Fruit fly (Drosophila melanogaster): ENCODE measurements around the gene Svip.

Gene Svip

dm6 chr3L:9402157-9402890 lies 43.5 kb downstream of the Svip start, which contains the start of gene eIF4E1 (continued):
- TF ChIP-seq stwl (tag; optimal IDR thresholded peaks at IDR 0.05) (peak; percentile 93), CHES-1-like (GFP tag; optimal IDR thresholded peaks at IDR 0.05) (no peak), fru (optimal IDR thresholded peaks at IDR 0.05) (no peak), hth (optimal IDR thresholded peaks at IDR 0.05) (no peak), psq (GFP tag; optimal IDR thresholded peaks at IDR 0.05) (no peak), CG12391 (tag; optimal IDR thresholded peaks at IDR 0.05) (peak; percentile 38), CG17359 (tag; optimal IDR thresholded peaks at IDR 0.05) (no peak), CG1603 (tag; optimal IDR thresholded peaks at IDR 0.05) (peak; percentile 80), Sry-β (GFP tag; optimal IDR thresholded peaks at IDR 0.05) (no peak), Fer3 (tag; optimal IDR thresholded peaks at IDR 0.05) (no peak), Hey (tag; optimal IDR thresholded peaks at IDR 0.05) (no peak), CG4617 (GFP tag; optimal IDR thresholded peaks at IDR 0.05; ENCODE audit: borderline replicate concordance) (peak; percentile 88), pita (GFP tag; optimal IDR thresholded peaks at IDR 0.05) (no peak), CG15011 (GFP tag; optimal IDR thresholded peaks at IDR 0.05) (no peak), CoRest (tag; optimal IDR thresholded peaks at IDR 0.05) (peak; percentile 61), CG17802 (tag; optimal IDR thresholded peaks at IDR 0.05) (no peak), CG10543 (GFP tag; optimal IDR thresholded peaks at IDR 0.05) (no peak), H15 (GFP tag; IDR thresholded peaks at IDR 0.05) (no peak), gsb (GFP tag; IDR thresholded peaks at IDR 0.05) (no peak), CG15601 (tag; optimal IDR thresholded peaks at IDR 0.05) (no peak), CG13296 (GFP tag; optimal IDR thresholded peaks at IDR 0.05) (no peak), CG12104 (GFP tag; optimal IDR thresholded peaks at IDR 0.05) (no peak), CG2875 (GFP tag; optimal IDR thresholded peaks at IDR 0.05) (no peak), CG13624 (GFP tag; optimal IDR thresholded peaks at IDR 0.05) (peak; percentile 40), salm (tag; optimal IDR thresholded peaks at IDR 0.05) (no peak), slp2 (GFP tag; optimal IDR thresholded peaks at IDR 0.05) (no peak), her (GFP tag; optimal IDR thresholded peaks at IDR 0.05) (peak; percentile 5), ken (GFP tag; IDR thresholded peaks at IDR 0.05) (peak; percentile 27; the same call in 2 of the 3 replicates), CG31388 (GFP tag; optimal IDR thresholded peaks at IDR 0.05) (no peak), CG4360 (GFP tag; IDR thresholded peaks at IDR 0.05) (peak; percentile 52; the same call in 1 of the 2 replicates), Bteb2 (GFP tag; optimal IDR thresholded peaks at IDR 0.05) (no peak), CG11560 (tag; IDR thresholded peaks at IDR 0.05) (no peak), CG2678 (tag; optimal IDR thresholded peaks at IDR 0.05) (no peak), Neu2 (GFP tag; optimal IDR thresholded peaks at IDR 0.05; ENCODE audit: borderline replicate concordance) (no peak), CG7745 (tag; optimal IDR thresholded peaks at IDR 0.05) (peak; percentile 57), CG7271 (tag; optimal IDR thresholded peaks at IDR 0.05) (no peak), Dref (GFP tag; IDR thresholded peaks at IDR 0.05) (peak; percentile 92), CG17568 (GFP tag; optimal IDR thresholded peaks at IDR 0.05) (no peak), CG10431 (GFP tag; optimal IDR thresholded peaks at IDR 0.05) (no peak), CG11085 (GFP tag; IDR thresholded peaks at IDR 0.05) (no peak), CG11723 (GFP tag; optimal IDR thresholded peaks at IDR 0.05) (no peak), Jarid2 (GFP tag; optimal IDR thresholded peaks at IDR 0.05) (no peak), CG8478 (optimal IDR thresholded peaks at IDR 0.05) (peak; percentile 86), mam (GFP tag; optimal IDR thresholded peaks at IDR 0.05) (peak; percentile 60), vfl (GFP tag; optimal IDR thresholded peaks at IDR 0.05) (peak; percentile 28), unc-4 (GFP tag; IDR thresholded peaks at IDR 0.05; ENCODE audit: partially characterized antibody) (peak; percentile 74), vvl (GFP tag; IDR thresholded peaks at IDR 0.05) (peak; percentile 4; the same call in 1 of the 2 replicates), sug (tag; optimal IDR thresholded peaks at IDR 0.05) (peak; percentile 14), Sin3A (optimal IDR thresholded peaks at IDR 0.05) (peak; percentile 89), fd64A (GFP tag; optimal IDR thresholded peaks at IDR 0.05) (no peak), sens (GFP tag) (peak; percentile 78)
